Fruit fly (Drosophila melanogaster) whole organism, embryonic: ENCODE measurements around the gene Cdc42.

Experiments
- Adf1 ChIP-seq: fragments of 200-800 bp; sonication (Bioruptor generic); IDR thresholded peaks from 2 replicates; pipeline ENCODE4 v1.3.6; 2022; ENCODE audit warnings: missing biosample characterization, missing genetic modification characterization
- CG10431 ChIP-seq: fragments of 200-800 bp; sonication (Bioruptor generic); optimal IDR thresholded peaks from 3 replicates; lab custom pipeline; 2018; ENCODE audit warnings: missing biosample characterization, mild to moderate bottlenecking, missing genetic modification characterization
- CG11247 ChIP-seq: fragments of 200-800 bp; sonication (Bioruptor generic); IDR thresholded peaks from 2 replicates; pipeline ENCODE4 v1.3.6; 2022; ENCODE audit warnings: missing biosample characterization, missing genetic modification characterization
- CG12071 ChIP-seq: fragments of 200-800 bp; sonication (Bioruptor generic); optimal IDR thresholded peaks from 3 replicates; lab custom pipeline; 2018; ENCODE audit warnings: missing biosample characterization, mild to moderate bottlenecking, missing genetic modification characterization
- CG12155 ChIP-seq: fragments of 200-800 bp; sonication (Bioruptor generic); optimal IDR thresholded peaks from 3 replicates; lab custom pipeline; 2016; ENCODE audit warnings: missing biosample characterization, missing genetic modification characterization
- CG12942 ChIP-seq: fragments of 200-800 bp; sonication (Bioruptor generic); optimal IDR thresholded peaks from 3 replicates; lab custom pipeline; 2016; ENCODE audit warnings: missing biosample characterization, missing genetic modification characterization
- CG13424 ChIP-seq: fragments of 200-800 bp; sonication (Bioruptor generic); optimal IDR thresholded peaks from 2 replicates; lab custom pipeline; 2019; ENCODE audit warnings: missing biosample characterization, mild to moderate bottlenecking, missing genetic modification characterization, moderate library complexity
- CG14710 ChIP-seq: fragments of 200-800 bp; sonication (Bioruptor generic); optimal IDR thresholded peaks from 3 replicates; lab custom pipeline; 2019; ENCODE audit warnings: missing biosample characterization, mild to moderate bottlenecking, missing genetic modification characterization, moderate library complexity
- CG14965 ChIP-seq: fragments of 200-800 bp; sonication (Bioruptor generic); optimal IDR thresholded peaks from 2 replicates; lab custom pipeline; 2016; ENCODE audit warnings: missing biosample characterization, missing genetic modification characterization, borderline replicate concordance
- CG15601 ChIP-seq: fragments of 200-800 bp; sonication (Bioruptor generic); optimal IDR thresholded peaks from 3 replicates; lab custom pipeline; 2019; ENCODE audit warnings: missing biosample characterization, mild to moderate bottlenecking, missing genetic modification characterization, moderate library complexity
- CG16863 ChIP-seq: fragments of 200-800 bp; sonication (Bioruptor generic); optimal IDR thresholded peaks from 3 replicates; lab custom pipeline; 2016; ENCODE audit warnings: missing biosample characterization, missing genetic modification characterization
- CG17612 ChIP-seq: fragments of 200-800 bp; sonication (Bioruptor generic); IDR thresholded peaks from 2 replicates; pipeline ENCODE4 v1.3.6; 2022; ENCODE audit warnings: missing biosample characterization, missing genetic modification characterization
- CG1832 ChIP-seq: fragments of 200-800 bp; sonication (Bioruptor generic); optimal IDR thresholded peaks from 2 replicates; lab custom pipeline; 2017; ENCODE audit warnings: missing biosample characterization, mild to moderate bottlenecking, missing genetic modification characterization, inconsistent platforms
- CG30020 ChIP-seq: fragments of 200-800 bp; optimal IDR thresholded peaks from 2 replicates; lab custom pipeline; 2019; ENCODE audit warnings: missing biosample characterization, mild to moderate bottlenecking, missing genetic modification characterization, moderate library complexity
- CG31388 ChIP-seq: fragments of 200-800 bp; sonication (Bioruptor generic); optimal IDR thresholded peaks from 2 replicates; lab custom pipeline; 2016; ENCODE audit warnings: missing biosample characterization, missing genetic modification characterization
- CG4424 ChIP-seq: fragments of 200-800 bp; sonication (Bioruptor generic); optimal IDR thresholded peaks from 3 replicates; lab custom pipeline; 2016; ENCODE audit warnings: missing biosample characterization, missing genetic modification characterization
- CG6654 ChIP-seq: fragments of 200-800 bp; sonication (Bioruptor generic); optimal IDR thresholded peaks from 2 replicates; lab custom pipeline; 2017; ENCODE audit warnings: missing biosample characterization, mild to moderate bottlenecking, missing genetic modification characterization
- CG6683 ChIP-seq: fragments of 200-800 bp; sonication (Bioruptor generic); optimal IDR thresholded peaks from 2 replicates; lab custom pipeline; 2017; ENCODE audit warnings: missing biosample characterization, mild to moderate bottlenecking, missing genetic modification characterization, missing genetic modification reagents
- CG6791 ChIP-seq: fragments of 200-800 bp; sonication (Bioruptor generic); IDR thresholded peaks from 3 replicates; pipeline ENCODE4 v1.3.6; 2022; ENCODE audit warnings: missing biosample characterization, missing genetic modification characterization; ENCODE audit not compliant: partially characterized antibody
- CG7271 ChIP-seq: fragments of 200-800 bp; sonication (Bioruptor generic); optimal IDR thresholded peaks from 2 replicates; lab custom pipeline; 2018; ENCODE audit warnings: missing biosample characterization, mild to moderate bottlenecking, missing genetic modification characterization, moderate library complexity
- CG8089 ChIP-seq: fragments of 200-800 bp; sonication (Bioruptor generic); optimal IDR thresholded peaks from 3 replicates; lab custom pipeline; 2016; ENCODE audit warnings: missing biosample characterization, missing genetic modification characterization
- Chrac-16 ChIP-seq: fragments of 200-800 bp; sonication (Bioruptor generic); optimal IDR thresholded peaks from 3 replicates; lab custom pipeline; 2016; ENCODE audit warnings: missing biosample characterization, missing genetic modification characterization
- D ChIP-seq, 2 experiments: fragments of 200-800 bp in 1 of 2; fragments of >200 bp in 1 of 2; sonication (Bioruptor generic) in 1 of 2; optimal IDR thresholded peaks; 2 replicates in 1 of 2; 3 replicates in 1 of 2; lab custom pipeline; 2017; ENCODE audit warnings: mild to moderate bottlenecking in 1 of 2, missing biosample characterization in 1 of 2, missing genetic modification characterization in 1 of 2, missing genetic modification reagents in 1 of 2
- D19B ChIP-seq: fragments of 200-800 bp; sonication (Bioruptor generic); optimal IDR thresholded peaks from 2 replicates; lab custom pipeline; 2017; ENCODE audit warnings: missing biosample characterization, mild to moderate bottlenecking, missing genetic modification characterization
- Dip3 ChIP-seq: fragments of 200-800 bp; sonication (Bioruptor generic); optimal IDR thresholded peaks from 3 replicates; lab custom pipeline; 2016; ENCODE audit warnings: missing biosample characterization, missing genetic modification characterization
- Dref ChIP-seq: fragments of 200-800 bp; sonication (Bioruptor generic); IDR thresholded peaks from 2 replicates; pipeline ENCODE4 v1.3.6; 2022; ENCODE audit warnings: missing biosample characterization, missing genetic modification characterization
- E2f1 ChIP-seq: fragments of 200-800 bp; sonication (Bioruptor generic); IDR thresholded peaks from 2 replicates; pipeline ENCODE4 v1.3.6; 2022; ENCODE audit warnings: missing biosample characterization, missing genetic modification characterization
- Fer3 ChIP-seq: fragments of 200-800 bp; sonication (Bioruptor generic); optimal IDR thresholded peaks from 2 replicates; lab custom pipeline; 2018; ENCODE audit warnings: missing biosample characterization, mild to moderate bottlenecking, missing genetic modification characterization, moderate library complexity
- Gug ChIP-seq: fragments of 200-800 bp; sonication (Bioruptor generic); IDR thresholded peaks from 4 replicates; pipeline ENCODE4 v1.3.6; 2022; ENCODE audit warnings: missing biosample characterization, missing genetic modification characterization
- Jarid2 ChIP-seq: fragments of 200-800 bp; sonication (Bioruptor generic); optimal IDR thresholded peaks from 3 replicates; lab custom pipeline; 2017; ENCODE audit warnings: mild to moderate bottlenecking, missing biosample characterization, missing genetic modification reagents, missing genetic modification characterization
- Lpt ChIP-seq: fragments of >200 bp; optimal IDR thresholded peaks from 2 replicates; lab custom pipeline; 2018; ENCODE audit warnings: missing biosample characterization, missing genetic modification characterization
- MBD-R2 ChIP-seq: fragments of 200-800 bp; sonication (Bioruptor generic); IDR thresholded peaks from 2 replicates; pipeline ENCODE4 v1.3.6; 2022; ENCODE audit warnings: missing biosample characterization, missing genetic modification characterization
- Pdp1 ChIP-seq, 2 experiments: fragments of 200-800 bp; sonication (Bioruptor generic); optimal IDR thresholded peaks; 3 replicates each; lab custom pipeline; 2016; ENCODE audit warnings: missing biosample characterization in 2 of 2, missing genetic modification characterization in 2 of 2, mild to moderate bottlenecking in 1 of 2, moderate library complexity in 1 of 2
- ap ChIP-seq: fragments of 200-800 bp; sonication (Bioruptor generic); IDR thresholded peaks from 2 replicates; pipeline ENCODE4 v1.3.6; 2022; ENCODE audit warnings: missing biosample characterization, missing genetic modification characterization
- bab2 ChIP-seq: fragments of 200-800 bp; sonication (Bioruptor generic); optimal IDR thresholded peaks from 2 replicates; lab custom pipeline; 2016; ENCODE audit warnings: missing biosample characterization, missing genetic modification characterization
- corto ChIP-seq: fragments of 200-800 bp; sonication (Bioruptor generic); optimal IDR thresholded peaks from 2 replicates; lab custom pipeline; 2016; ENCODE audit warnings: missing biosample characterization, mild to moderate bottlenecking, missing genetic modification characterization, moderate library complexity
- da ChIP-seq: fragments of 200-800 bp; sonication (Bioruptor generic); optimal IDR thresholded peaks from 2 replicates; lab custom pipeline; 2016; ENCODE audit warnings: missing biosample characterization, missing genetic modification characterization
- dm ChIP-seq: fragments of 200-800 bp; sonication (Bioruptor generic); optimal IDR thresholded peaks from 3 replicates; lab custom pipeline; 2016; ENCODE audit warnings: missing biosample characterization, missing genetic modification characterization
- esg ChIP-seq: fragments of 200-800 bp; sonication (Bioruptor generic); conservative IDR thresholded peaks from 2 replicates; pipeline ENCODE4 v1.3.6; 2022; ENCODE audit warnings: missing biosample characterization, missing genetic modification characterization
- eve ChIP-seq, 2 experiments: fragments of >200 bp; optimal IDR thresholded peaks; 2 replicates each; lab custom pipeline; 2017; ENCODE audit warnings: missing biosample characterization in 2 of 2, missing genetic modification characterization in 2 of 2
- exex ChIP-seq: fragments of 200-800 bp; sonication (Bioruptor generic); optimal IDR thresholded peaks from 4 replicates; lab custom pipeline; 2018; ENCODE audit warnings: missing biosample characterization, mild to moderate bottlenecking, missing genetic modification characterization, moderate library complexity
- eyg ChIP-seq: fragments of 200-800 bp; sonication (Bioruptor generic); optimal IDR thresholded peaks from 3 replicates; lab custom pipeline; 2016; ENCODE audit warnings: missing biosample characterization, missing genetic modification characterization
- ftz-f1 ChIP-seq: fragments of 200-800 bp; sonication (Bioruptor generic); optimal IDR thresholded peaks from 2 replicates; lab custom pipeline; 2016; ENCODE audit warnings: missing biosample characterization, missing genetic modification characterization
- ind ChIP-seq: fragments of 200-800 bp; sonication (Bioruptor generic); optimal IDR thresholded peaks from 3 replicates; lab custom pipeline; 2016; ENCODE audit warnings: missing biosample characterization, missing genetic modification characterization
- mam ChIP-seq: fragments of 200-800 bp; sonication (Bioruptor generic); optimal IDR thresholded peaks from 3 replicates; lab custom pipeline; 2016; ENCODE audit warnings: missing biosample characterization, missing genetic modification characterization
- mld ChIP-seq: fragments of 200-800 bp; sonication (Bioruptor generic); IDR thresholded peaks from 3 replicates; pipeline ENCODE4 v1.3.6; 2022; ENCODE audit warnings: missing biosample characterization, missing genetic modification characterization; ENCODE audit not compliant: partially characterized antibody
- nerfin-1 ChIP-seq: fragments of 200-800 bp; sonication (Bioruptor generic); optimal IDR thresholded peaks from 3 replicates; lab custom pipeline; 2019; ENCODE audit warnings: missing biosample characterization, mild to moderate bottlenecking, missing genetic modification characterization, moderate library complexity
- sisA ChIP-seq: fragments of 200-800 bp; sonication (Bioruptor generic); IDR thresholded peaks from 2 replicates; pipeline ENCODE4 v1.3.6; 2022; ENCODE audit warnings: missing biosample characterization, missing genetic modification characterization
- tap ChIP-seq: fragments of 200-800 bp; optimal IDR thresholded peaks from 3 replicates; lab custom pipeline; 2019; ENCODE audit warnings: missing biosample characterization, mild to moderate bottlenecking, missing genetic modification characterization, moderate library complexity
- tin ChIP-seq: fragments of 200-800 bp; sonication (Bioruptor generic); optimal IDR thresholded peaks from 3 replicates; lab custom pipeline; 2016; ENCODE audit warnings: missing biosample characterization, missing genetic modification characterization

Gene Cdc42

DNA sequence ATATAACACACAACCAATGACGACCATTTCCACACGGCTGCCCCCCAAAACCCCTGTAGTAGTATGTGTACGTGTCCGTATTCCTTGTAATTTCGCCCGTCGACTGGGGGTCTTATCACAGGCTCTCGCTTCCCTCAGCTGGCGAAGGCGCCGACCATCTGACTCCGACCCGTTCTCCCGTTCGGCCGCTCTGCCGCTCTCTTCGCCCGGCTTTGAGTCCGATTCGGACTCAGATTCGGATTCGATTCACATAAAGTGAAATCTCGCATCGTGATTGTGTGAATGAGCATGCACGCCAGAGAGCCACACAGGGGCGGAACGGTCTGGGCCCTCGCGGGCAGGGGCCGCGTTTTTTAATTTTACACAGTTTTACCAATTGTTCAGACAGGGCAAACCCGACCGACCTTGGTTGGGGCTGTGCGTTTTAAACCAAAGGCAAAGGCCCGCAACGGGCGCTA lies 31.2 kb upstream of the Cdc42 start (continued):
- TF ChIP-seq CG8089 (GFP tag; lab: Kevin White, UChicago) (peak; percentile 8), D (optimal IDR thresholded peaks at IDR 0.05; lab: Kevin White, UChicago) (no peak), D (GFP tag; optimal IDR thresholded peaks at IDR 0.05; lab: Kevin White, UChicago) (no peak), CG12155 (GFP tag; lab: Kevin White, UChicago) (no peak), corto (no peak), CG6654 (GFP tag; lab: Kevin White, UChicago) (no peak), CG1832 (GFP tag; lab: Kevin White, UChicago) (no peak), CG12071 (GFP tag; lab: Kevin White, UChicago) (no peak), Dref (0 out of 2 replicates have a peak, but pooled peaks have one; percentile 17), Jarid2 (GFP tag; lab: Kevin White, UChicago) (no peak), CG6791 (peak; percentile 71), CG30020 (tag; lab: Kevin White, UChicago) (no peak), CG10431 (GFP tag; lab: Kevin White, UChicago) (no peak), MBD-R2 (0 out of 2 replicates have a peak, but pooled peaks have one; percentile 23), CG4424 (GFP tag; lab: Kevin White, UChicago) (no peak), bab2 (GFP tag; lab: Kevin White, UChicago) (peak; percentile 22), D19B (GFP tag; lab: Kevin White, UChicago) (no peak), CG12942 (no peak), CG13424 (tag; lab: Kevin White, UChicago) (peak; percentile 23), CG16863 (GFP tag; lab: Kevin White, UChicago) (peak; percentile 20), ftz-f1 (GFP tag; lab: Kevin White, UChicago) (no peak), Fer3 (tag; lab: Kevin White, UChicago) (no peak), exex (tag; lab: Kevin White, UChicago) (no peak), eyg (GFP tag; lab: Kevin White, UChicago) (no peak), CG31388 (no peak), CG7271 (tag; lab: Kevin White, UChicago) (no peak), eve (GFP tag; optimal IDR thresholded peaks at IDR 0.05; lab: Kevin White, UChicago) (no peak), esg (no peak; the same call in 1 of the 2 replicates), CG17612 (no peak), Lpt (GFP tag; lab: Kevin White, UChicago) (no peak), E2f1 (peak; percentile 27; the same call in 1 of the 2 replicates), sisA (GFP tag; lab: Robert Waterston, UW) (peak; percentile 60), Pdp1 (GFP tag; optimal IDR thresholded peaks at IDR 0.05; lab: Kevin White, UChicago) (peak; percentile 27 to 43), Chrac-16 (GFP tag; lab: Kevin White, UChicago) (peak; percentile 28), CG11247 (GFP tag; lab: Robert Waterston, UW) (peak; percentile 48; the same call in 1 of the 2 replicates), tin (GFP tag; lab: Kevin White, UChicago) (peak; percentile 7), tap (tag; lab: Kevin White, UChicago) (no peak), CG15601 (tag; lab: Kevin White, UChicago) (no peak), dm (GFP tag; lab: Kevin White, UChicago) (no peak), CG14710 (peak; percentile 3), CG6683 (no peak), CG14965 (no peak), da (GFP tag; lab: Kevin White, UChicago) (no peak), mld (GFP tag; lab: Robert Waterston, UW) (no peak), Dip3 (GFP tag; lab: Kevin White, UChicago) (peak; percentile 21), Gug (GFP tag; lab: Robert Waterston, UW) (peak; percentile 89), mam (GFP tag; lab: Kevin White, UChicago) (peak; percentile 54), nerfin-1 (tag; lab: Kevin White, UChicago) (no peak), ind (peak; percentile 25), ap (GFP tag; lab: Robert Waterston, UW) (no peak), Adf1 (peak; percentile 67)
